Fruit fly (Drosophila melanogaster) whole organism, prepupa: ENCODE data around the gene kon.
A peak's percentile ranks its signal among the peaks of the same experiment; 100 is the strongest.

Experiments
- Blimp-1 ChIP-seq: fragments of 200-800 bp; sonication (Bioruptor generic); optimal IDR thresholded peaks from 3 replicates; lab custom pipeline; 2017; ENCODE audit warnings: missing biosample characterization, missing genetic modification characterization, mild to moderate bottlenecking, moderate library complexity, missing genetic modification reagents
- CG11902 ChIP-seq: fragments of 200-800 bp; sonication (Bioruptor generic); optimal IDR thresholded peaks from 3 replicates; lab custom pipeline; 2016; ENCODE audit warnings: missing biosample characterization, missing genetic modification characterization
- CG3032 ChIP-seq: fragments of 200-800 bp; optimal IDR thresholded peaks from 2 replicates; lab custom pipeline; 2019; ENCODE audit warnings: missing biosample characterization, mild to moderate bottlenecking, missing genetic modification characterization, moderate library complexity
- CG3919 ChIP-seq: fragments of 200-800 bp; sonication (Bioruptor generic); optimal IDR thresholded peaks from 3 replicates; lab custom pipeline; 2016; ENCODE audit warnings: missing biosample characterization, missing genetic modification characterization
- CG6808 ChIP-seq: fragments of 200-800 bp; sonication (Bioruptor generic); optimal IDR thresholded peaks from 3 replicates; lab custom pipeline; 2017; ENCODE audit warnings: missing biosample characterization, missing genetic modification characterization, mild to moderate bottlenecking, moderate library complexity, missing genetic modification reagents
- CG9139 ChIP-seq: fragments of 200-800 bp; sonication (Bioruptor generic); optimal IDR thresholded peaks from 3 replicates; lab custom pipeline; 2017; ENCODE audit warnings: missing biosample characterization, mild to moderate bottlenecking, missing genetic modification characterization
- Eip75B ChIP-seq: fragments of 200-800 bp; sonication (Bioruptor generic); optimal IDR thresholded peaks from 3 replicates; lab custom pipeline; 2016; ENCODE audit warnings: missing biosample characterization, missing genetic modification characterization
- Hr39 ChIP-seq: fragments of 200-800 bp; sonication (Bioruptor generic); optimal IDR thresholded peaks from 2 replicates; lab custom pipeline; 2016; ENCODE audit warnings: missing biosample characterization, missing genetic modification characterization
- Hr4 ChIP-seq: fragments of 200-800 bp; sonication (Bioruptor generic); optimal IDR thresholded peaks from 3 replicates; lab custom pipeline; 2016; ENCODE audit warnings: missing biosample characterization, missing genetic modification characterization
- Lpt ChIP-seq: fragments of 200-800 bp; sonication (Bioruptor generic); optimal IDR thresholded peaks from 3 replicates; lab custom pipeline; 2016; ENCODE audit warnings: missing biosample characterization, missing genetic modification characterization

DNA sequence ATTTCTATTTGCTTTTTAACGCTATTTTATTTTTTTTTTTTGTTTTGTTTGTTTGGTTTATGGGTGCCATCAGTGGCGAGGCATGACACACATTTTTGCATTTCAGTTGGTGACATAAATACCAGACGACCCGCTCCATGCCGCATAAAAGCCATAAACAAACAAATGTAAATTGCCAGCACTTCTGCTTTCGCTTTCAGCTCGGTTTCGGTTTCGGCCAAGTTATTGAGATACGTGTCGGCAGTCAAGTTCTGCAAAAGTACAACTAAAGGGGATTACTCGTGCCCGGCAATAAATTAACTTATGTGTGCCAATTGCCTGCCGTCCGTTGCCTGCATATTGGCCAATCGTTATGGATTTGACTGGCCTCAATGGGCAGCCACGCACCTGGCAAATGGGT is 21.1 kb upstream of the kon start:
- TF ChIP-seq CG3032 (tag; lab: Kevin White, UChicago) (no peak), Blimp-1 (GFP tag; lab: Kevin White, UChicago) (peak; percentile 83), Hr4 (GFP tag; lab: Kevin White, UChicago) (no peak), Lpt (GFP tag; lab: Kevin White, UChicago) (no peak), CG3919 (GFP tag; lab: Kevin White, UChicago) (no peak), CG9139 (no peak), Hr39 (GFP tag; lab: Kevin White, UChicago) (no peak), Eip75B (GFP tag; lab: Kevin White, UChicago) (no peak), CG11902 (no peak), CG6808 (GFP tag; lab: Kevin White, UChicago) (no peak)
